Worm (Caenorhabditis elegans) whole organism, L4/young adult: ENCODE results near the gene F53F4.16.
A peak's percentile ranks its signal among the peaks of the same experiment; 100 is the strongest.

Experiments
- W03F9.2 ChIP-seq: fragments of 150-350 bp; optimal IDR thresholded peaks from 2 replicates; lab custom pipeline; 2014; ENCODE audit warnings: missing biosample characterization, missing genetic modification characterization
- dao-5 ChIP-seq: sonication (generic microtip); optimal IDR thresholded peaks from 2 replicates; lab custom pipeline; 2016; ENCODE audit warnings: missing genotype, missing genetic modification characterization, moderate library complexity, missing compliant biosample characterization
- him-1 ChIP-seq: sonication (generic microtip); optimal IDR thresholded peaks from 2 replicates; lab custom pipeline; 2016; ENCODE audit warnings: missing genotype, missing genetic modification reagents, missing genetic modification characterization, missing compliant biosample characterization

Gene F53F4.16

ce11 chrV:13625517-13626097 is 4.0 kb upstream of the F53F4.16 start, which contains the start of the genes nduv-2 and F53F4.12:
Gene nduv-2 (minus strand): TSS chrV:13625567.
Gene F53F4.12 (plus strand): TSS chrV:13626047.
- no peak for TF ChIP-seq him-1 (tag; lab: Kevin White, UChicago)
- no peak for TF ChIP-seq dao-5 (tag; lab: Kevin White, UChicago)
- TF ChIP-seq W03F9.2 (tag; lab: Kevin White, UChicago) = no peak

DNA sequence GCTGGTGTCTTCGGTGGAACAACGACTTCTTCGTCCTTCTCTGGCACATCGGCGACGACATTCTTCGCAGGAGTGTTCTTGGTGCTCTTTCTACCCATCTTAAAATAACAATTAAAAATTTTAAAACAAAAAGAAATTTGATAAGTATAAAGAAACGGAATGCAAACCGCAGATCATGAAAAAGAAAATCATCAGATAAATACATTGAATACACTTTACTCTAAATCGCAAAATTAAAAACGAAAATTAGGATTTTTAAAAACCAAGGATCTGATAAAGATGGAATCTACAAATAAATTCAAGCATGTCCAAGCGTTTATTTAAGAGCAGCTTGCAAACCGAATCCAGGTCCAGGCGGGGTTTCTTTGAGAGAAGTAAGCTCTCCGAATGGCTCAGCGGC is 2.8 kb upstream of the F53F4.16 start, which contains the start of gene F53F4.11:
Gene F53F4.11 (minus strand): TSS at position 101 of the 400 bp plus-strand sequence.
- no peak for TF ChIP-seq dao-5 (tag; lab: Kevin White, UChicago)
- TF ChIP-seq him-1 (tag; lab: Kevin White, UChicago) = no peak
- TF ChIP-seq W03F9.2 (tag; lab: Kevin White, UChicago) = no peak

DNA sequence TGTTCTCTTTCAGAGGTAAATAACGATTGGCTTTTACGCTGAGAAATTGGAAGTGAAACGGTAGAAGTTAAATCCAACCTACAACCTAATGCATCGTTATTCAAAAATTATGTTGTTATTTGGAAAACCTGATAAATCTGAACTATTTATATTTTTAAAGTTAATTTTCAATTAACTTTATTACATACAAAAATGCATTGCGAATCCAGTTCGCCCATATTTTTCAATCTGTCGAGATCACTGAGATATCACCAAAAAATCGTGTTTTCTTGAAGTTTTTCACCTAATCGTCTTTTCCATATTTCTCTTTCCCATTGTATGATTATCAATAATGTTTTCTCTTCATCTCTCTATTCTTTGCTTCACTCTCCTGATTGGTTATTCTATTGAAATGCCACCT is 944 bp downstream of the F53F4.16 start, which contains the start of gene F53F4.15:
Gene F53F4.15 (plus strand): TSS at position 301 of the 400 bp plus-strand sequence.
- TF ChIP-seq him-1 (tag; lab: Kevin White, UChicago) (no peak), dao-5 (tag; lab: Kevin White, UChicago) (no peak), W03F9.2 (tag; lab: Kevin White, UChicago) (no peak)

DNA sequence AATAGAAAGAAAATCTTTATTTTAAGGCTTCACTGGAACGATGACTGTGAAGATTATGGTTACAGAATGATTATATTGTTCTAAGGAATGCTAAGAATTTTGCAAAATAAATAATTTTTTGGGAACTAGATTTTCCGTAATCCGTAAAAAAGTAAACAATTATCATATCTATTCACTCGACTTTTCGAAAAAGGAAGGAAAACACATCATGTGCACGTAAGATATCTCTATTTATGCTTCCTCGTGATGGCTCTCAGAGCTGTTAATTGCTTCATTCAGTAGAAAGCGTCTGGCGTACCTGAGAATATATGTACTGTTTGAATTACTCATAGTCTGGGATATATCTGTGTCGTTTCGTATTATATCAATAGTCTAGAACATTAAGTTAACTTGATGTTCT is 1.9 kb downstream of the F53F4.16 start, which contains the start of gene srd-11:
Gene srd-11 (minus strand): TSS at position 101 of the 400 bp plus-strand sequence.
- TF ChIP-seq dao-5 (tag; lab: Kevin White, UChicago) (no peak), W03F9.2 (tag; lab: Kevin White, UChicago) (no peak), him-1 (tag; lab: Kevin White, UChicago) (no peak)

DNA sequence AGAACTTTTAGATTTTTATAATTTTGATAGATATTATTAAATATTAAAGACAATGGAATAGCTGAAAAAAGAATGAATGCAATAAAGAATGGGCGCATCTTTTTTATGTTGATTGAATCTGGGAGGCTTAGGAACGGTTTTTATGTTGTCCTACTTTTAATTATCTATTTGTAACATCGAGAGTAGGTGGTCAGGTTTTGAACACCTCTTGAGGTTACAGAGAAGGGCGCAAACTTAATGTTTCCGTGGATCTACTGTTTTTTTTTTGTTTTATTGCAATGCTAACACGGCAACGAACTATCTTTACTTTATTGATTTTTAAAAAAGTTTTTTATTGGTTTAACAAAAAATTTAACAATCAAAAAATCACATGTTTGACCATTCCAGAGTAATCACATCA is 7.8 kb downstream of the F53F4.16 start, which contains the start of gene F53F4.7:
Gene F53F4.7 (minus strand): TSS at position 101 of the 400 bp plus-strand sequence.
- TF ChIP-seq dao-5 (tag; lab: Kevin White, UChicago) (no peak), W03F9.2 (tag; lab: Kevin White, UChicago) (no peak), him-1 (tag; lab: Kevin White, UChicago) (no peak)

ce11 chrV:13611782-13612181 is 9.8 kb downstream of the F53F4.16 start, which contains the start of gene spig-9:
Gene spig-9 (minus strand): TSS chrV:13611882.
- no peak for TF ChIP-seq him-1 (tag; lab: Kevin White, UChicago)
- no peak for TF ChIP-seq W03F9.2 (tag; lab: Kevin White, UChicago)
- TF ChIP-seq dao-5 (tag; lab: Kevin White, UChicago) = no peak

- no peak for TF ChIP-seq W03F9.2 (tag; lab: Kevin White, UChicago)
- no peak for TF ChIP-seq him-1 (tag; lab: Kevin White, UChicago)
- TF ChIP-seq dao-5 (tag; lab: Kevin White, UChicago) = no peak
Measured at ce11 chrV:13609806-13610205, 11.8 kb downstream of the F53F4.16 start.

DNA sequence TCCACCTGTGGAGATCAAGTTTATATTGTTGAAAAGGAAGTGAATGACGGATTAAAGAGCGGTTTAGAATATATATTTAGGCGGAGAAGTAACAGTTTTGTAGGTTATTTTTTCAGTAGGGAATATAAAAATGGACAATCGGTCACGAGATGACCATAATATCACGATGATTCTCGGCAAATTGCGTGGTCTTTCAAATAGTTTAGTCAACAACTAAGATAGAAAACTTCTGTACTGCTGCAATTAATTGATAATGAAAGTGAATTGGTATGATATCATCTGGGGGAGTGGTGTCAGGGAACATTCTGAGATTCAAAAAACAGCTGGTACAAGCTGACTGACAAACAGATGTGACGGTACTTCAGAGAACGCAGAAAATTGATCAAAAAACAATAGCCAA is 13.1 kb downstream of the F53F4.16 start:
- TF ChIP-seq him-1 (tag; lab: Kevin White, UChicago) (no peak), W03F9.2 (tag; lab: Kevin White, UChicago) (no peak), dao-5 (tag; lab: Kevin White, UChicago) (no peak)

DNA sequence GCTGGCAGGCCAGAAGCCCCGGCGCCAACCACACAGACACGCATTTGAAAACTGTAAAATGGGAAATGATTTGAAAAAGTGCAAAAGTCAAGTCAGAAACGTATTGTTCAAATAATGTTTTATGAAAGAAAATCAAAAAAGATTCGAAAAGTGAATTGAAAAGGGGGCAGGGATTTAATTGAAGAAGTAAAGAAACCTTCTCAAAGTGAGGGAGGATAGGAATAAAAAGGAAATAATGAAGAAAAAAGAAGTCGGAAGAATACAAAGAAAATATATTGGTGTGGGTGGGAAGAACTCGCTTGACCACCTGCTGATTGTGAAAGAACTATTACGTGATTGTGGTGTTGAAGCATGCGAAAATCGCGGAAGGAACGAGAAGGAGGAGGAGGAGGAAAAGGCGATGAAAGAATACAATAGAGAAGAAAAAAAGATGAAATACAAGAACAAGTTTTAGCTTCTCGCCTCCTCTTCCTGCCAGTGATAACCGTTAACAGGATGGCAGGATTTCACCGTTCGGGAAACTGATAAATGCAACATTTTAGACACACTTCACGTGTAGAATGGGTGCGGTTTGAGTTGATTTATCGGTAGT is 14.9 kb downstream of the F53F4.16 start, which contains the start of gene fmo-4:
Gene fmo-4 (minus strand): TSS at position 51 of the 592 bp plus-strand sequence.
- TF ChIP-seq W03F9.2 (tag; lab: Kevin White, UChicago) (no peak), him-1 (tag; lab: Kevin White, UChicago) (no peak), dao-5 (tag; lab: Kevin White, UChicago) (no peak)

ce11 chrV:13600882-13601281 is 20.7 kb downstream of the F53F4.16 start, which contains the start of gene rdy-2:
Gene rdy-2 (minus strand): TSS chrV:13600982.
- TF ChIP-seq W03F9.2 (tag; lab: Kevin White, UChicago) (no peak), him-1 (tag; lab: Kevin White, UChicago) (no peak), dao-5 (tag; lab: Kevin White, UChicago) (no peak)

DNA sequence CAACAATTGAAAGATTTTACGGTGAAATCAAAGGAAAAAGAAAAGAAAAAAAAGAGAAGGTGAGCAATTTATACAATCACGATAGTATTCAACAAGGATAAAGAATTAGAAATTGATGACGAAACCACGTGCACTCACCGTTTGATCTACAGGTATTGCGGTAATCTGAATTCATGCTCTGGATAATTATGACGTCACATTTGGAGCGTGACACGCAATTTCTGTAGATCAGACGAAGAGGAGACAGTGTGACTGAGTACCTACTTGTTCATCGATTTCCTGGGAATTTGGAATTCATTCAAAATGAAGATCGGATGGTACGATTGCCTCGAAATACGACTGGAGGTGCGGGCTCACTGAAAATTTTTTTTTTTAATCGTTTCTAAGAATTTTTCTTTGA is 23.2 kb downstream of the F53F4.16 start:
- TF ChIP-seq W03F9.2 (tag; lab: Kevin White, UChicago) (no peak), him-1 (tag; lab: Kevin White, UChicago) (no peak), dao-5 (tag; lab: Kevin White, UChicago) (no peak)

DNA sequence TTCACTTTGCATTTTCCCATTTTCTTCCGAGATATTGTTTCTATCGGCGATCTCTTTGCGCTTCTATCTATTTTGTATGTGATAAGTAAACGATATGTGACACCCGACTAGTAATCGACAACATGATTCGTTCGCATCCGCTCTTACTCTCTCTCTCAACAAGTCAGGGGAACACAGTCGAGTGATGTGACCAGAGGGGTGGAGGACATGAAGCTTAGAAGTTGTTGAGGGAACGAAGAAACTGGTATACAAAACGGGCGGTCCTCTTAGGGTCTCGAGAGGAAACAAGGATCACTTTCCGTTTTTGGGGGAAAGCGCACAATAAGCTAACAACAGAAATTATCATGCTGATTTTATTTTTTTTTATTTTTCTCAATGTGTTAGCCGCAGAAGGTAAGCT is 28.5 kb downstream of the F53F4.16 start, which contains the start of gene F53F4.4:
Gene F53F4.4 (plus strand): TSS at position 301 of the 400 bp plus-strand sequence.
- no peak for TF ChIP-seq dao-5 (tag; lab: Kevin White, UChicago)
- TF ChIP-seq him-1 (tag; lab: Kevin White, UChicago) = no peak
- no peak for TF ChIP-seq W03F9.2 (tag; lab: Kevin White, UChicago)

DNA sequence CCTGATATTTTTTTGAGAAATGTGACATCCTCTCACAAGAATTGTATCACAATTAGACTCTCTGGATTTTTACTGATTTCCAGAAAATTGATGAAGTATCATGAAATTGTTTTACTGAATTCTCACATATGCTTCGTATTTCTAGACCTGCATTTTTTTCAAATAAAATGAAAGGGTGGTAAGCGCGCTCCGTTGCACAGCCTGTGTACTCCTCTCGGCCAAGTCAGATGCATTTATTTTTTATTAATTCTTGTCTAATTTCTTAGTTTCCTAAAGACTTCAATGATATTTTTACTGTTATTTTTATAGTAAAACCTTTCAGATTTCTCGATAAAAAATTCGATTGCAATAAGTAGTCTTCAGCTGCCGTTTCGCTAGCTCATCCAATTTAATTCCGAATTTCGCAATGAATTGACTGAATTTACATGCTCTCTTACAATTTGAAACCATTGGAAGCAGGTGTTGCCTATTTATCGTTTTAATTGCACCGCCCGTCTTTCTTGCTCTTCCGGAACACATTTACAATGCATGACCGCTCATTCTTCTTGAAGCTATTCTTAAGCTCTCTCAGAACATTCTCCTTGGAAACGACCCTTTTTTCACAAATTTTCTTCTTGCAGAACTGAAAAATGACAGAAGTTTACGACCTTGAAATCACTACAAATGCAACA is 30.0 kb downstream of the F53F4.16 start, which contains the start of gene tbcb-1:
Gene tbcb-1 (plus strand): TSS at position 621 of the 671 bp plus-strand sequence.
- TF ChIP-seq him-1 (tag; lab: Kevin White, UChicago) (no peak), W03F9.2 (tag; lab: Kevin White, UChicago) (peak; percentile 23)
